Worm (Caenorhabditis elegans) whole organism, L2 larva: Measurements from ENCODE around the gene srbc-59.

Source experiments
- ama-1 ChIP-seq: fragments of 150-350 bp; optimal IDR thresholded peaks from 2 replicates; lab custom pipeline; 2018; ENCODE audit warnings: inconsistent platforms
- elt-1 ChIP-seq: fragments of 150-350 bp; optimal IDR thresholded peaks from 2 replicates; lab custom pipeline; 2014; ENCODE audit warnings: missing biosample characterization, missing genetic modification characterization
- lsy-2 ChIP-seq, 2 experiments: fragments of 150-350 bp in 1 of 2; sonication (generic microtip) in 1 of 2; optimal IDR thresholded peaks; 2 replicates each; lab custom pipeline; 2014 to 2017; ENCODE audit warnings: missing biosample characterization in 2 of 2, missing genetic modification characterization in 2 of 2

DNA sequence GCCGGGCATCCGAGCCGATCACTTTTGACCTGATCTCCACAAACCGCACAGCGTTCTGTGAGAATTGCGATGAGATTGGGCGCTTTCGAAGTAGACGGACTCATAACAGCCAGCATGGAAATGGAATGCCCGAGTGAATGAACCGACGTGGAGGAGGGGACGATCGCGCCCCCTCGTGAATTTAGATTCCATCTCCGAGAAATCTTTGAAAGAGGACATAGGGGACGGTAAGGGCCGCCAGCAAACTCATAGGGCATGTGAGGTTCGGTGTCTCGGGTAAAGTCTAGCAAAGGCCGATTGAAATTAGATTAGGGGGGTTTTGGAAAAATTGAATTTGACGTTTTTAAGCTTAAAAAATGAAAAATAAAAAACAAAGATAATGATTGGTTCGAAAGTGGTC is 26.0 kb downstream of the srbc-59 start, which contains the start of gene nhr-270:
- TF ChIP-seq ama-1 (lab: Kevin White, UChicago) = no peak
- no peak for TF ChIP-seq lsy-2 (tag; optimal IDR thresholded peaks at IDR 0.05; lab: Kevin White, UChicago)
- TF ChIP-seq elt-1 (tag; lab: Kevin White, UChicago) = no peak
